Fruit fly (Drosophila melanogaster) whole organism, pupa: ENCODE results near the gene mad2.

Source experiments
- CG10348 ChIP-seq: fragments of 200-800 bp; sonication (Bioruptor generic); IDR thresholded peaks from 2 replicates; pipeline ENCODE4 v1.3.6; 2022; ENCODE audit warnings: missing biosample characterization, missing genetic modification characterization
- CG12605 ChIP-seq: fragments of 200-800 bp; sonication (Bioruptor generic); IDR thresholded peaks from 2 replicates; pipeline ENCODE4 v1.3.6; 2022; ENCODE audit warnings: missing biosample characterization, missing genetic modification characterization
- CG13204 ChIP-seq: fragments of 200-800 bp; sonication (Bioruptor generic); optimal IDR thresholded peaks from 2 replicates; lab custom pipeline; 2018; ENCODE audit warnings: missing biosample characterization, mild to moderate bottlenecking, missing genetic modification characterization, moderate library complexity
- CG14655 ChIP-seq: fragments of 200-800 bp; sonication (Bioruptor generic); optimal IDR thresholded peaks from 3 replicates; lab custom pipeline; 2017; ENCODE audit warnings: mild to moderate bottlenecking, missing biosample characterization, missing genetic modification reagents, missing genetic modification characterization
- CG15710 ChIP-seq: fragments of 200-800 bp; sonication (Bioruptor generic); optimal IDR thresholded peaks from 2 replicates; lab custom pipeline; 2018; ENCODE audit warnings: missing biosample characterization, mild to moderate bottlenecking, missing genetic modification characterization, moderate library complexity
- CG17806 ChIP-seq: fragments of 200-800 bp; sonication (Bioruptor generic); optimal IDR thresholded peaks from 2 replicates; lab custom pipeline; 2018; ENCODE audit warnings: missing biosample characterization, mild to moderate bottlenecking, missing genetic modification characterization, moderate library complexity
- CG32121 ChIP-seq: fragments of 200-800 bp; sonication (Bioruptor generic); IDR thresholded peaks from 2 replicates; pipeline ENCODE4 v1.3.6; 2022; ENCODE audit warnings: missing biosample characterization, missing genetic modification characterization
- CG34367 ChIP-seq: fragments of 200-800 bp; sonication (Bioruptor generic); optimal IDR thresholded peaks from 2 replicates; lab custom pipeline; 2018; ENCODE audit warnings: missing biosample characterization, mild to moderate bottlenecking, missing genetic modification characterization
- CG4496 ChIP-seq: fragments of 200-800 bp; sonication (Bioruptor generic); IDR thresholded peaks from 3 replicates; pipeline ENCODE4 v1.3.6; 2022; ENCODE audit warnings: missing biosample characterization, missing genetic modification characterization
- CG8159 ChIP-seq: fragments of 200-800 bp; sonication (Bioruptor generic); optimal IDR thresholded peaks from 3 replicates; lab custom pipeline; 2018; ENCODE audit warnings: missing biosample characterization, mild to moderate bottlenecking, missing genetic modification characterization, moderate library complexity
- CG8301 ChIP-seq: fragments of 200-800 bp; sonication (Bioruptor generic); optimal IDR thresholded peaks from 2 replicates; lab custom pipeline; 2018; ENCODE audit warnings: missing biosample characterization, mild to moderate bottlenecking, missing genetic modification characterization
- CG9948 ChIP-seq: fragments of 200-800 bp; sonication (Bioruptor generic); optimal IDR thresholded peaks from 2 replicates; lab custom pipeline; 2018; ENCODE audit warnings: missing biosample characterization, mild to moderate bottlenecking, missing genetic modification characterization, moderate library complexity
- D1 ChIP-seq: fragments of 200-800 bp; sonication (Bioruptor generic); optimal IDR thresholded peaks from 2 replicates; lab custom pipeline; 2018; ENCODE audit warnings: missing biosample characterization, mild to moderate bottlenecking, missing genetic modification characterization, moderate library complexity
- EcR ChIP-seq: fragments of 200-800 bp; sonication (Bioruptor generic); optimal IDR thresholded peaks from 3 replicates; lab custom pipeline; 2019; ENCODE audit warnings: missing biosample characterization, missing genetic modification characterization, mild to moderate bottlenecking, moderate library complexity, missing genetic modification reagents
- Ets98B ChIP-seq: fragments of 200-800 bp; sonication (Bioruptor generic); IDR thresholded peaks from 2 replicates; pipeline ENCODE4 v1.3.6; 2022; ENCODE audit warnings: missing biosample characterization, missing genetic modification characterization
- Pif1A ChIP-seq: fragments of 200-800 bp; sonication (Bioruptor generic); optimal IDR thresholded peaks from 3 replicates; lab custom pipeline; 2016; ENCODE audit warnings: missing biosample characterization, missing genetic modification characterization
- Pif1B ChIP-seq: fragments of 200-800 bp; sonication (Bioruptor generic); optimal IDR thresholded peaks from 3 replicates; lab custom pipeline; 2016; ENCODE audit warnings: missing biosample characterization, missing genetic modification characterization
- Snoo ChIP-seq: fragments of 200-800 bp; sonication (Bioruptor generic); optimal IDR thresholded peaks from 3 replicates; lab custom pipeline; 2017; ENCODE audit warnings: missing biosample characterization, mild to moderate bottlenecking, missing genetic modification characterization, inconsistent platforms
- fd96Ca ChIP-seq: fragments of 200-800 bp; sonication (Bioruptor generic); IDR thresholded peaks from 3 replicates; pipeline ENCODE4 v1.3.6; 2022; ENCODE audit warnings: missing biosample characterization, missing genetic modification characterization
- gl ChIP-seq: fragments of 200-800 bp; sonication (Bioruptor generic); optimal IDR thresholded peaks from 2 replicates; lab custom pipeline; 2018; ENCODE audit warnings: missing biosample characterization, mild to moderate bottlenecking, missing genetic modification characterization
- rn ChIP-seq: fragments of 200-800 bp; sonication (Bioruptor generic); IDR thresholded peaks from 2 replicates; pipeline ENCODE4 v1.3.6; 2022; ENCODE audit warnings: missing biosample characterization, missing genetic modification characterization

Gene mad2

DNA sequence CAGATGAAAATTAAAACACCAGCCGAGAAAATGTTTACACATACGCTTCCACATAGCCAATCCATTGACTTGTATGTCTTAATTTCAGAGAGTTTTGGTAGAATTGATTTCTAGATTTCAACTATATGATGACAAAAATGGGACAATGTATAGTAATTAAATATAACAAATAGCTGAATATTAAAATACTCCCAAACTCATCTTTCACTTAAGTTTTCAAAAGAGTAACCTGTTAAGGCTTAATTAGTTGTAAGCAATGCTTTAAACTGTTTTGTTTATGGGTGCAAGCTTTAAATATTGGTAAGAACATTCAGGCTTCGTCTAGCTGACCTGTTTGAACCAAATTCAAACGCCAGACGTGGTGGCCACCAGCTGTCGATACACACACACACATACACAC lies 15.8 kb upstream of the mad2 start:
- TF ChIP-seq gl (no peak), CG4496 (GFP tag; lab: Robert Waterston, UW) (no peak), Ets98B (GFP tag; lab: Robert Waterston, UW) (no peak)

DNA sequence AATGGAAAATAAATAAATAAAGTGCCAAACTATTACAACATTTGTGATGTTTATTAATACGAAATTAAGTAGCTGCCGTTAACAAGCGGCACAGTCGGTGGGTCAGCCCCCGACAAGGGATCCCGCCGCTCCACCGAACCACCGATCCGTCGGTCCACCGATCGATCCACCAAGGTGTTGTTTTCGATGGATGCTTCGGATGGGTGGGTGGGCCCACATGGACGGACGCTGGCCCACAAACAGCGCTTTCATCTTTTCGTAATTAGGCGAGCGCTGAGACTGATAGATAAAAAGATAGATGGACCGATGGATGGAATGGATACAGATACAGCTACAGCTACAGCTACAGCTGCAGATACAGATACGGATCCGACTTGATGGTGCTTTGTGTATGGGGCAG lies 15.4 kb upstream of the mad2 start:
- TF ChIP-seq Pif1B: no peak
- no peak for TF ChIP-seq CG14655 (GFP tag; lab: Kevin White, UChicago)
- no peak for TF ChIP-seq gl
- no peak for TF ChIP-seq CG9948
- no peak for TF ChIP-seq rn (GFP tag; lab: Robert Waterston, UW)
- TF ChIP-seq CG10348: no peak
- TF ChIP-seq EcR: no peak
- no peak for TF ChIP-seq fd96Ca (GFP tag; lab: Robert Waterston, UW)
- TF ChIP-seq CG17806 (tag; lab: Kevin White, UChicago): no peak
- TF ChIP-seq Pif1A (GFP tag; lab: Kevin White, UChicago): no peak
- TF ChIP-seq Snoo (tag; lab: Kevin White, UChicago): no peak
- no peak for TF ChIP-seq CG8159 (tag; lab: Kevin White, UChicago)
- no peak for TF ChIP-seq CG12605
- TF ChIP-seq Ets98B (GFP tag; lab: Robert Waterston, UW): no peak
- TF ChIP-seq CG15710 (tag; lab: Kevin White, UChicago): no peak

DNA sequence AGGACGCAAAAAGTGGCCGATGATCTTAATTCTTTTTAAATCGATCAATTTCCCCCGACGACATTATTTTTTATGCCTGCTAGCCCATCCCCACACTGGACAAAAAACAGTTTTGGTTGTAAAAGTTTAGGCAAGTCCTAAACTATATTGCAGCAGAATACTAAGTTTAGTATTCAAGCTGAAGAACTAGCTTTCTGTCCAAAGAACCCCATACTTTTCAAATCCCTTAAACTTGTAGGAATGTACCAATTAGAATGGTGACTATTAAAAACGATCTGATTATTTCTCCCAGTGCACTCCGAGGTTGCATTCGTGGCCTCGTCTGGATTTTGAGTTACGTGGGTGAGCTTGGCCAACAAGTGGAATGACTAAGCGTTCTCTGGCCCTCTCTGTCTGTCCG lies 12.6 kb upstream of the mad2 start:
- TF ChIP-seq CG8159 (tag; lab: Kevin White, UChicago) (peak; percentile 39), CG10348 (no peak), CG12605 (no peak), CG32121 (no peak), CG15710 (tag; lab: Kevin White, UChicago) (peak; percentile 52), CG9948 (peak; percentile 6), Pif1A (GFP tag; lab: Kevin White, UChicago) (peak; percentile 12)

DNA sequence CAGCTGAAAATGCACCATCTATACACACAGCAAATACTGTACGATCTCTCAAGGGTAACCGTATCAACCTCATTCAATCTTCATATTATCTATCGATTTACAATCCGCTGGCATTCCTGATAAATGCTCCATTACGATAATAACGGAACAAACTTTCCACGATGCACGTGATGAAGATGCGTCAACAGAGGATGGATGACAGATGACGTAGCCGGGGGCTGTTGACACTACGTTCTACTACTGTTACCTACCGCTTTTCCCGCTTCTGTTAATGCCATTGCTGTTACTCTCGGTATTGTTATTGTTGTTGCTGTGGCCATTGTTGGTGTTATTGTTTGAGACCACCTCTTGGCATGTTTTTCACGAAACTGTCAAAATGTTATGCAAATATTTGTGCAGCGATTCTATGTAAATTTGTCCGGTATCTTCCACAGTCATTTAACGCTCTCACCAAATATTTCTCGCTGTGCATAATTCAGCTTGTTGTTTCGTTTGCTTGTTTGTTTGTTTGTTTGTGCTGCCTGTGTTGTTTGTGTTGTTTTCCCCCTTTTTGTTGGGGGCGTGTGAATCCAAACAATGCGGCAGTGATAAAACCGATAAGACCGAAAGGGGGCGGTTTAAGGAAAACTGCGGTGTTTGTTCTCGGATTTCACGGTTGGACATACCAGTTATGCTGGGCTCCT lies 11.0 kb upstream of the mad2 start:
- TF ChIP-seq CG8159 (tag; lab: Kevin White, UChicago): peak; percentile 21
- no peak for TF ChIP-seq EcR
- TF ChIP-seq CG8301 (tag; lab: Kevin White, UChicago): peak; percentile 6
- TF ChIP-seq CG10348: no peak
- TF ChIP-seq fd96Ca (GFP tag; lab: Robert Waterston, UW): peak; percentile 31; the same call in 1 of the 3 replicates
- TF ChIP-seq CG4496 (GFP tag; lab: Robert Waterston, UW): no peak
- TF ChIP-seq CG34367 (tag; lab: Kevin White, UChicago): no peak
- no peak for TF ChIP-seq D1 (tag; lab: Kevin White, UChicago)
- peak; percentile 36 for TF ChIP-seq Snoo (tag; lab: Kevin White, UChicago)
- no peak for TF ChIP-seq rn (GFP tag; lab: Robert Waterston, UW)
- peak; percentile 19 for TF ChIP-seq Pif1A (GFP tag; lab: Kevin White, UChicago)
- TF ChIP-seq CG14655 (GFP tag; lab: Kevin White, UChicago): no peak

DNA sequence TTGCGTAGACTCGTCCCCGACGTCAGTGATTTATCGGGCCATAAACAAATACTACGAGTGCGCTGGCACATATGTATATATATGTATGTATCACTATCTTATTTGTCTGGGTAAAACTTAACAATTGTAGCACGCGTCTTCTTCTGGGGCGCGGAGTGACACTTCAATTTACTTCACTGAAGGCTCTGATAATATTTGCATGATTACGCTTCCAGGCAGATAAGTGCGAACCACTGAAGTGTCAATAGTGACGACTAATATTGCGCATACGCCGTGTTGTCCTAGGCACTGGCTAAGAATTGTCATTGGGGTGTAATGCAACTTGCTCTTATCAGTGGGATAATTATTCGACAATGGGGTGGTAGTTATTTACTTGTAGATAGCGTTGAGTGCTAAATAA lies 8.6 kb upstream of the mad2 start:
- TF ChIP-seq fd96Ca (GFP tag; lab: Robert Waterston, UW): 0 out of 3 replicates have a peak, but pooled peaks have one; percentile 22
- TF ChIP-seq CG13204 (GFP tag; lab: Kevin White, UChicago): no peak
- TF ChIP-seq CG9948: no peak
- peak; percentile 26 for TF ChIP-seq CG14655 (GFP tag; lab: Kevin White, UChicago)
- peak; percentile 54 for TF ChIP-seq Pif1A (GFP tag; lab: Kevin White, UChicago)
- TF ChIP-seq CG17806 (tag; lab: Kevin White, UChicago): peak; percentile 3
- no peak for TF ChIP-seq Snoo (tag; lab: Kevin White, UChicago)
- no peak for TF ChIP-seq CG32121
- peak; percentile 8 for TF ChIP-seq CG15710 (tag; lab: Kevin White, UChicago)
- TF ChIP-seq CG8301 (tag; lab: Kevin White, UChicago): no peak
- TF ChIP-seq CG8159 (tag; lab: Kevin White, UChicago): peak; percentile 38
- peak; percentile 60 for TF ChIP-seq gl
- TF ChIP-seq CG34367 (tag; lab: Kevin White, UChicago): no peak
- no peak for TF ChIP-seq rn (GFP tag; lab: Robert Waterston, UW)
- no peak for TF ChIP-seq CG12605
- TF ChIP-seq CG10348: no peak
- no peak for TF ChIP-seq D1 (tag; lab: Kevin White, UChicago)
- TF ChIP-seq Pif1B: peak; percentile 34
- no peak for TF ChIP-seq Ets98B (GFP tag; lab: Robert Waterston, UW)
- TF ChIP-seq CG4496 (GFP tag; lab: Robert Waterston, UW): peak; percentile 51; the same call in 1 of the 3 replicates
- TF ChIP-seq EcR: no peak

DNA sequence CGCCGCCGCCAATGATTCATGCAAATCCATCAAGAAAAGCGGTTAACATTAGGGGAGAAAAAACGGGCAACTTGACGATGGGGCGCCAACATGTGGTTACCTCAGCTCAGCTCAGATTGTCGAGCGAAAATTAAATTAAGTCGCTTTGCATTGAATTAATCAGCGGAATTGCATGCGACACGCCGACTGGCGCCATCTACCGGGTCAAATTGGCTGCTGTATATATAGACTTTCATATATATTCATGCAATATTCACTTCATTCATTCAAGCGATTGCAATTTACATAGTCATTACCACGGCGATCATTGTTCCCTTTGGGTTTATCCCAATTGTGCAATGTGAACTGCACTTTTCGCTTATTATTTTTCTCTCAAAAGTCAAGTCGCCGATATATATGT lies 7.9 kb upstream of the mad2 start:
- TF ChIP-seq CG13204 (GFP tag; lab: Kevin White, UChicago): no peak
- TF ChIP-seq Snoo (tag; lab: Kevin White, UChicago): no peak
- no peak for TF ChIP-seq CG9948
- no peak for TF ChIP-seq Ets98B (GFP tag; lab: Robert Waterston, UW)
- TF ChIP-seq CG8301 (tag; lab: Kevin White, UChicago): no peak
- no peak for TF ChIP-seq fd96Ca (GFP tag; lab: Robert Waterston, UW)
- no peak for TF ChIP-seq CG4496 (GFP tag; lab: Robert Waterston, UW)
- no peak for TF ChIP-seq CG34367 (tag; lab: Kevin White, UChicago)
- no peak for TF ChIP-seq Pif1B
- no peak for TF ChIP-seq CG12605
